Fruit fly (Drosophila melanogaster) whole organism, prepupa: ENCODE data around the gene CycD.

Source experiments
- CG10631 ChIP-seq: fragments of 200-800 bp; sonication (Bioruptor generic); optimal IDR thresholded peaks from 2 replicates; lab custom pipeline; 2016; ENCODE audit warnings: missing biosample characterization, missing genetic modification characterization
- CG11294 ChIP-seq: fragments of 200-800 bp; sonication (Bioruptor generic); IDR thresholded peaks from 2 replicates; pipeline ENCODE4 v1.3.6; 2022; ENCODE audit warnings: missing biosample characterization, missing genetic modification characterization
- CG11902 ChIP-seq: fragments of 200-800 bp; sonication (Bioruptor generic); optimal IDR thresholded peaks from 3 replicates; lab custom pipeline; 2016; ENCODE audit warnings: missing biosample characterization, missing genetic modification characterization
- CG15336 ChIP-seq: fragments of 200-800 bp; sonication (Bioruptor generic); IDR thresholded peaks from 2 replicates; pipeline ENCODE4 v1.3.6; 2022; ENCODE audit warnings: missing biosample characterization, missing genetic modification characterization
- CG1621 ChIP-seq: fragments of 200-800 bp; sonication (Bioruptor generic); optimal IDR thresholded peaks from 3 replicates; lab custom pipeline; 2018; ENCODE audit warnings: missing biosample characterization, mild to moderate bottlenecking, missing genetic modification characterization
- CG16779 ChIP-seq: fragments of 200-800 bp; sonication (Bioruptor generic); optimal IDR thresholded peaks from 3 replicates; lab custom pipeline; 2017; ENCODE audit warnings: missing biosample characterization, mild to moderate bottlenecking, missing genetic modification characterization
- CG34406 ChIP-seq: fragments of 200-800 bp; sonication (Bioruptor generic); optimal IDR thresholded peaks from 3 replicates; lab custom pipeline; 2016; ENCODE audit warnings: missing biosample characterization, missing genetic modification characterization
- CG3919 ChIP-seq: fragments of 200-800 bp; sonication (Bioruptor generic); optimal IDR thresholded peaks from 3 replicates; lab custom pipeline; 2016; ENCODE audit warnings: missing biosample characterization, missing genetic modification characterization
- CG6792 ChIP-seq: fragments of 200-800 bp; sonication (Bioruptor generic); optimal IDR thresholded peaks from 3 replicates; lab custom pipeline; 2016; ENCODE audit warnings: missing biosample characterization, missing genetic modification characterization
- CG7368 ChIP-seq: fragments of 200-800 bp; sonication (Bioruptor generic); optimal IDR thresholded peaks from 3 replicates; lab custom pipeline; 2016; ENCODE audit warnings: missing biosample characterization, missing genetic modification characterization
- CG9139 ChIP-seq: fragments of 200-800 bp; sonication (Bioruptor generic); optimal IDR thresholded peaks from 3 replicates; lab custom pipeline; 2017; ENCODE audit warnings: missing biosample characterization, mild to moderate bottlenecking, missing genetic modification characterization
- Eip75B ChIP-seq: fragments of 200-800 bp; sonication (Bioruptor generic); optimal IDR thresholded peaks from 3 replicates; lab custom pipeline; 2016; ENCODE audit warnings: missing biosample characterization, missing genetic modification characterization
- Eip78C ChIP-seq: fragments of 200-800 bp; sonication (Bioruptor generic); peaks from one replicate; lab custom pipeline; 2016; ENCODE audit warnings: missing biosample characterization, missing genetic modification characterization
- Ets96B ChIP-seq: fragments of 200-800 bp; optimal IDR thresholded peaks from 2 replicates; lab custom pipeline; 2019; ENCODE audit warnings: missing biosample characterization, mild to moderate bottlenecking, missing genetic modification characterization, moderate library complexity
- Hr38 ChIP-seq: sonication (Bioruptor generic); optimal IDR thresholded peaks from 2 replicates; lab custom pipeline; 2016; ENCODE audit warnings: missing biosample characterization, missing genetic modification characterization
- Hr39 ChIP-seq: fragments of 200-800 bp; sonication (Bioruptor generic); optimal IDR thresholded peaks from 2 replicates; lab custom pipeline; 2016; ENCODE audit warnings: missing biosample characterization, missing genetic modification characterization
- Hr4 ChIP-seq: fragments of 200-800 bp; sonication (Bioruptor generic); optimal IDR thresholded peaks from 3 replicates; lab custom pipeline; 2016; ENCODE audit warnings: missing biosample characterization, missing genetic modification characterization
- Lpt ChIP-seq: fragments of 200-800 bp; sonication (Bioruptor generic); optimal IDR thresholded peaks from 3 replicates; lab custom pipeline; 2016; ENCODE audit warnings: missing biosample characterization, missing genetic modification characterization
- OdsH ChIP-seq: fragments of 200-800 bp; sonication (Bioruptor generic); optimal IDR thresholded peaks from 3 replicates; lab custom pipeline; 2016; ENCODE audit warnings: missing biosample characterization, missing genetic modification characterization
- Sox14 ChIP-seq: fragments of 200-800 bp; sonication (Bioruptor generic); optimal IDR thresholded peaks from 3 replicates; lab custom pipeline; 2016; ENCODE audit warnings: missing biosample characterization, missing genetic modification characterization
- Sox15 ChIP-seq: fragments of 200-800 bp; sonication (Bioruptor generic); optimal IDR thresholded peaks from 3 replicates; lab custom pipeline; 2016; ENCODE audit warnings: missing biosample characterization, missing genetic modification characterization
- acj6 ChIP-seq: fragments of 200-800 bp; sonication (Bioruptor generic); optimal IDR thresholded peaks from 3 replicates; lab custom pipeline; 2016; ENCODE audit warnings: missing biosample characterization, missing genetic modification characterization
- cyc ChIP-seq: fragments of 200-800 bp; sonication (Bioruptor generic); optimal IDR thresholded peaks from 3 replicates; lab custom pipeline; 2016; ENCODE audit warnings: missing biosample characterization, missing genetic modification characterization
- dac ChIP-seq: fragments of 200-800 bp; sonication (Bioruptor generic); optimal IDR thresholded peaks from 2 replicates; lab custom pipeline; 2017; ENCODE audit warnings: missing biosample characterization, mild to moderate bottlenecking, missing genetic modification characterization
- dsx ChIP-seq: fragments of 200-800 bp; optimal IDR thresholded peaks from 3 replicates; lab custom pipeline; 2019; ENCODE audit warnings: missing biosample characterization, mild to moderate bottlenecking, missing genetic modification characterization, moderate library complexity; ENCODE audit not compliant: poor library complexity, severe bottlenecking
- esn ChIP-seq: fragments of 200-800 bp; sonication (Bioruptor generic); optimal IDR thresholded peaks from 2 replicates; lab custom pipeline; 2016; ENCODE audit warnings: missing biosample characterization, mild to moderate bottlenecking, missing genetic modification characterization, moderate library complexity
- fd59A ChIP-seq: fragments of 200-800 bp; sonication (Bioruptor generic); optimal IDR thresholded peaks from 2 replicates; lab custom pipeline; 2017; ENCODE audit warnings: missing biosample characterization, mild to moderate bottlenecking, missing genetic modification characterization, missing genetic modification reagents
- fd85E ChIP-seq: fragments of 200-800 bp; sonication (Bioruptor generic); optimal IDR thresholded peaks from 3 replicates; lab custom pipeline; 2016; ENCODE audit warnings: missing biosample characterization, missing genetic modification characterization
- lz ChIP-seq: fragments of 200-800 bp; sonication (Bioruptor generic); optimal IDR thresholded peaks from 3 replicates; lab custom pipeline; 2016; ENCODE audit warnings: missing biosample characterization, missing genetic modification characterization
- net ChIP-seq: fragments of 200-800 bp; sonication (Bioruptor generic); optimal IDR thresholded peaks from 3 replicates; lab custom pipeline; 2016; ENCODE audit warnings: missing biosample characterization, missing genetic modification characterization
- pdm3 ChIP-seq: fragments of 200-800 bp; sonication (Bioruptor generic); optimal IDR thresholded peaks from 3 replicates; lab custom pipeline; 2016; ENCODE audit warnings: missing biosample characterization, missing genetic modification characterization
- vri ChIP-seq: fragments of 200-800 bp; sonication (Bioruptor generic); optimal IDR thresholded peaks from 3 replicates; lab custom pipeline; 2016; ENCODE audit warnings: missing biosample characterization, mild to moderate bottlenecking, missing genetic modification characterization

Gene CycD

DNA sequence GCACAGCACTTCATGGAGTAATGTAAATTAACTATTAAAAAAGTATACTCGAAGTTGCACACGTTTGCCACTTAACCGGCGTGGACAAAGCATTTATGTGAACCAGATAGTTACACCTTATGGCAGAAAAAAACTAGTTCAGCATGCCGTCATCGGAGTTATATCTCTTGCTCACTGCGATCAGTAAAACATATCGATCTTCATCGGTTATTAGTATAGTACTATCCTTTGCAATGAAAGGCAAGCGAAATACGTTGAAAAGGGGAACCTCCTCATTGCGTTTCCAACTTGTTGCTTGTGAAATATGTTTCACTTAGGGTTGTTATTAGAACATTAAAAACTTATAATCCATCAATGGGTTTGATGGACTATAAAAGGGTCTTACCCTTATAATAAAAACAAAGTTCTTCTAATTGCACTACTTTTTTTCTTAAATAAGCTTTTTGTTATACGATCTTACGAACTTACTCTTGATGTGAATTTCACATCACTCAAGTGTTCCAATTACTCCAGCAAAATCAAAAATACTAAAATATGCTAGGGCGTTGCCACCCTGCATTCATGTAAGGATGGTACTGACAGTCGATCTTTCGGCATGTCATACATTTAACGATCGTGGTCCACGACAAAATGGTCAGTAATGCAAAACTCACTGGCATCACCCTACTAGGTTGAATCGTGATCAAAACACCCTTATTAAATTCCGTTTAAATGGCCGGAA is at the start of gene CycD:
Gene CycD, minus strand, starts transcription at position 113 of the 721 bp plus-strand sequence.
- TF ChIP-seq CG10631 (GFP tag; lab: Kevin White, UChicago) (peak; percentile 34), CG3919 (GFP tag; lab: Kevin White, UChicago) (no peak), lz (GFP tag; lab: Kevin White, UChicago) (no peak), pdm3 (peak; percentile 38), CG6792 (GFP tag; lab: Kevin White, UChicago) (no peak), CG16779 (tag; lab: Kevin White, UChicago) (no peak), esn (GFP tag; lab: Kevin White, UChicago) (no peak), CG15336 (GFP tag; lab: Robert Waterston, UW) (no peak), Sox14 (GFP tag; lab: Kevin White, UChicago) (peak; percentile 67), vri (GFP tag; lab: Kevin White, UChicago) (no peak), acj6 (no peak), CG34406 (GFP tag; lab: Kevin White, UChicago) (no peak)

DNA sequence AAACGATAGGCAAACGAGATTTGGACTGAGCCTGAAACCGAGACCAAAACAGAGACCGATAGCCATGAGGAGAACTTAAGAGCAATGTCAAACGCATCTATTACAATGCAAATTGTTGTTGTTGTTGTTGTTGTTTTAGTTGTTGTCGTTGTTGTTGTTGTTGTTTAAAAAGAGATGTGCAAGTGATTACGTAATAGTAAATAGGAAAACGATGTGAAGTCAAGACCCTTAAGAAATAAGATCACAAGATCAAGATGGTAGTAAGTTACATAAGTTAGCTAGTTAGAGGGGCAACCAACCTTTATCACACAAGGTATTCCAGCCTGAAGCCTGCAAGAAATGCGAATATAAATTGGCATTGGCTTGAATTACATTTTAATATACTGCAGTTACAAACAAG is 40.6 kb upstream of the CycD start:
- TF ChIP-seq acj6: no peak
- TF ChIP-seq net (GFP tag; lab: Kevin White, UChicago): no peak
- no peak for TF ChIP-seq Hr38 (GFP tag; lab: Kevin White, UChicago)
- no peak for TF ChIP-seq fd85E
- no peak for TF ChIP-seq CG11902 (GFP tag; lab: Kevin White, UChicago)

DNA sequence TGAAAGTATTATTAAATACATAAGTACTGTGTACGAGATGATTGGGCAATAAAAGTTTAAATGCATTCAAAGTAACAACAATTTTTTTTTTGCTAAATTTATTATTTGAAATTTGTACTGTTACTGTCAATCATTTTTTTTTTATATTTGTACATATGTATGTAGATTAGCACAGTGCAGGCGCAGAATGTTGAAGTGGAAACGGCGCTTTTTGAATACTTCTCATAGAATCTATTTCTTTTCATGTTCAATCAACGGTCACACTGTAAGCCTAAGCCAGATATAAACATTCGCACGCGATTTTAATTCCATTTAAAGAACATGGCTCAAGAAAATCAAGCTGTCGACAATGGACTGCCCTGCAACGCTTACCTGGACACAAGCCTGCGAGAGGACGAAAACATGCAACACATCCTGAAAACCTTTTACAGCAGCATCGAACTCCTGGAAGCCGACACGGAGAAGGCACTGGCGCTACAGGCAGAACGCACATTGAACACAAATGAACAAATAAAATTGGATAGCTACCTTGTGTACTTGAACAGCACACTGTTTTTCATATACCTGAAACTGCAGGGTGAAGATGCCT is 35.4 kb upstream of the CycD start, which contains the start of gene Rrp47:
Gene Rrp47, plus strand, starts transcription at position 163 of the 589 bp plus-strand sequence.
- peak; percentile 28 for TF ChIP-seq Eip78C (GFP tag; lab: Kevin White, UChicago)
- no peak for TF ChIP-seq CG7368 (GFP tag; lab: Kevin White, UChicago)

DNA sequence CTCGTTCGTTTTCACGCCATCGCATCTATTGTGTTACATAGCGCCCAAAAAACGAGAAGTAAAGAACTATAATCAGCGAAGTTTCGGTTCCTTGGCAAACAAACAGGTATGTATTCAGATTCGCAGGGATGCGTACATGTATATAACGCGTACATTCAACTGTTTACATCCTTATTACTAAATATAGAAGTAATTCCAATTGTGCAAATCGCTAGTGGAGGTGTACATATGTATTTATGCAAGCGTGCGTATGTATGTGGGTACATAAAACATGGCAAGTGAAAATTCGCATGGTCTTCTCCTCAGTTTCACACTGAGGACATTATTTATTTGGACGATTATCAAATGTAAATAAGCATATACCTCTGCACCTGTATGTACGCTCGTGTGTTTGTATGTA is 32.1 kb upstream of the CycD start:
- TF ChIP-seq dac: no peak
- TF ChIP-seq Eip75B (GFP tag; lab: Kevin White, UChicago): no peak
- TF ChIP-seq fd59A (GFP tag; lab: Kevin White, UChicago): no peak
- no peak for TF ChIP-seq Hr4 (GFP tag; lab: Kevin White, UChicago)
- TF ChIP-seq Sox14 (GFP tag; lab: Kevin White, UChicago): no peak
- TF ChIP-seq CG9139 (GFP tag; lab: Kevin White, UChicago): no peak
- TF ChIP-seq OdsH (GFP tag; lab: Kevin White, UChicago): no peak
- no peak for TF ChIP-seq CG11294 (GFP tag; lab: Robert Waterston, UW)
- TF ChIP-seq cyc (GFP tag; lab: Kevin White, UChicago): no peak
- no peak for TF ChIP-seq acj6
- TF ChIP-seq esn (GFP tag; lab: Kevin White, UChicago): no peak
- TF ChIP-seq dsx (GFP tag; lab: Kevin White, UChicago): no peak
- no peak for TF ChIP-seq Ets96B (tag; lab: Kevin White, UChicago)
- TF ChIP-seq Lpt (GFP tag; lab: Kevin White, UChicago): no peak
- TF ChIP-seq Hr39: no peak
- no peak for TF ChIP-seq Sox15

DNA sequence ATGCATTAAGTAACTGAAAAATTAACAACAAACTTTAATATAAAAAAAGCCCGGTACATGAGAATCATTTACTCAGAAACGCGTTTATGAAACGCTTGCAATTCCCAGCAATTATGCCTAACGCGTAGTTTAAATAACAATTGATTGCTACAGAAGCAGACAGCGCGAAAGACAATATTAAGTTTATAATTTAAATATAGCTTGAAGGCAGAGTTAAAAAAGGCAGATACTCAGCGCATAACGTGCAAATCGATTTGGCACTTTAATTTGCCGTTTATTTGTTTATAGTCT is 31.4 kb upstream of the CycD start, which contains the start of gene CG8924:
Gene CG8924, plus strand, starts transcription at position 122 of the 291 bp plus-strand sequence.
- TF ChIP-seq CG1621 (tag; lab: Kevin White, UChicago): no peak
- peak; percentile 58 for TF ChIP-seq Eip78C (GFP tag; lab: Kevin White, UChicago)
